Worm (Caenorhabditis elegans) whole organism, L4 larva: ENCODE results near the gene Y56A3A.22.

Source experiments
- ceh-28 ChIP-seq: fragments of 150-350 bp; optimal IDR thresholded peaks from 2 replicates; lab custom pipeline; 2014; ENCODE audit warnings: missing biosample characterization, missing genetic modification reagents, missing genetic modification characterization
- daf-19 ChIP-seq: fragments of 200-800 bp; sonication (Bioruptor generic); conservative IDR thresholded peaks from 2 replicates; pipeline ENCODE4 v1.3.6; 2022; ENCODE audit warnings: missing genetic modification characterization, missing compliant biosample characterization
- dve-1 ChIP-seq: sonication (generic microtip); optimal IDR thresholded peaks from 2 replicates; lab custom pipeline; 2017; ENCODE audit warnings: antibody characterized with exemption, mild to moderate bottlenecking, missing genetic modification characterization, missing compliant biosample characterization; ENCODE audit not compliant: insufficient read depth
- fkh-10 ChIP-seq: fragments of 150-350 bp; optimal IDR thresholded peaks from 2 replicates; lab custom pipeline; 2014; ENCODE audit warnings: missing biosample characterization, missing genetic modification reagents, missing genetic modification characterization
- fos-1 ChIP-seq: fragments of 150-350 bp; optimal IDR thresholded peaks from 2 replicates; lab custom pipeline; 2014; ENCODE audit warnings: missing biosample characterization, missing genetic modification characterization
- lir-3 ChIP-seq: sonication (generic microtip); optimal IDR thresholded peaks from 2 replicates; lab custom pipeline; 2016; ENCODE audit warnings: mild to moderate bottlenecking, missing genetic modification characterization, missing compliant biosample characterization
- mdl-1 ChIP-seq, 2 experiments: fragments of 150-350 bp in 1 of 2; sonication (generic microtip) in 1 of 2; optimal IDR thresholded peaks; 2 replicates each; lab custom pipeline; 2014 to 2017; ENCODE audit warnings: missing biosample characterization in 2 of 2, missing genetic modification characterization in 2 of 2
- mep-1 ChIP-seq: fragments of 150-350 bp; sonication (generic microtip); optimal IDR thresholded peaks from 3 replicates; lab custom pipeline; 2014; ENCODE audit warnings: missing biosample characterization, missing genetic modification characterization
- nhr-11 ChIP-seq: fragments of 150-350 bp; optimal IDR thresholded peaks from 2 replicates; lab custom pipeline; 2014; ENCODE audit warnings: missing biosample characterization, missing genetic modification characterization
- pqm-1 ChIP-seq: sonication (generic microtip); optimal IDR thresholded peaks from 2 replicates; lab custom pipeline; 2017; ENCODE audit warnings: missing biosample characterization, missing genetic modification characterization
- skn-1 ChIP-seq: fragments of 150-350 bp; optimal IDR thresholded peaks from 2 replicates; lab custom pipeline; 2014; ENCODE audit warnings: missing biosample characterization, missing genetic modification characterization
- snpc-4 ChIP-seq: fragments of 150-350 bp; optimal IDR thresholded peaks from 2 replicates; lab custom pipeline; 2014; ENCODE audit warnings: missing biosample characterization, missing genetic modification characterization
- ztf-11 ChIP-seq: fragments of 150-350 bp; optimal IDR thresholded peaks from 2 replicates; lab custom pipeline; 2014; ENCODE audit warnings: missing biosample characterization, missing genetic modification characterization

- TF ChIP-seq skn-1 (tag; lab: Kevin White, UChicago) (no peak), mdl-1 (tag; optimal IDR thresholded peaks at IDR 0.05; lab: Kevin White, UChicago) (no peak), nhr-11 (no peak), snpc-4 (tag; lab: Kevin White, UChicago) (no peak), pqm-1 (tag; lab: Kevin White, UChicago) (no peak), fos-1 (tag; lab: Kevin White, UChicago) (no peak), mep-1 (tag; lab: Kevin White, UChicago) (no peak), fkh-10 (GFP tag; lab: Kevin White, UChicago) (no peak), dve-1 (tag; lab: Kevin White, UChicago) (no peak), ztf-11 (no peak), daf-19 (GFP tag; lab: Robert Waterston, UW) (no peak), lir-3 (tag; lab: Kevin White, UChicago) (no peak), ceh-28 (tag; lab: Kevin White, UChicago) (no peak)
Measured at ce11 chrIII:11900022-11900421, 21.5 kb upstream of the Y56A3A.22 start.
